Worm (Caenorhabditis elegans) whole organism, mixed stage, embryonic: ENCODE data around the gene mec-17.

Source experiments
- M03D4.4 ChIP-seq: sonication (generic microtip); optimal IDR thresholded peaks from 2 replicates; lab custom pipeline; 2017; ENCODE audit warnings: mild to moderate bottlenecking, missing genetic modification characterization, missing compliant biosample characterization
- bed-3 ChIP-seq: fragments of 200-800 bp; sonication (Bioruptor generic); optimal IDR thresholded peaks from 3 replicates; lab custom pipeline; 2018; ENCODE audit warnings: mild to moderate bottlenecking, missing genetic modification characterization, moderate library complexity, missing compliant biosample characterization
- ceh-43 ChIP-seq: fragments of 200-800 bp; sonication (Bioruptor generic); optimal IDR thresholded peaks from 2 replicates; lab custom pipeline; 2018; ENCODE audit warnings: mild to moderate bottlenecking, missing genetic modification characterization, moderate library complexity, missing compliant biosample characterization
- ceh-83 ChIP-seq: fragments of 200-800 bp; sonication (Bioruptor generic); optimal IDR thresholded peaks from 2 replicates; lab custom pipeline; 2018; ENCODE audit warnings: mild to moderate bottlenecking, missing genetic modification characterization, missing compliant biosample characterization
- ces-1 ChIP-seq: fragments of 150-350 bp; optimal IDR thresholded peaks from 2 replicates; lab custom pipeline; 2014; ENCODE audit warnings: missing biosample characterization, missing genetic modification reagents, missing genetic modification characterization
- cnd-1 ChIP-seq: fragments of 200-800 bp; sonication (Bioruptor generic); optimal IDR thresholded peaks from 2 replicates; lab custom pipeline; 2018; ENCODE audit warnings: mild to moderate bottlenecking, missing genetic modification characterization, missing compliant biosample characterization
- elt-1 ChIP-seq: sonication (generic microtip); optimal IDR thresholded peaks from 2 replicates; lab custom pipeline; 2017; ENCODE audit warnings: missing genetic modification characterization, mild to moderate bottlenecking, missing compliant biosample characterization, antibody characterized with exemption, moderate library complexity, borderline replicate concordance; ENCODE audit not compliant: insufficient read depth
- elt-3 ChIP-seq: fragments of 150-350 bp; optimal IDR thresholded peaks from 2 replicates; lab custom pipeline; 2014; ENCODE audit warnings: missing biosample characterization, missing genetic modification characterization
- flh-1 ChIP-seq: fragments of 200-800 bp; sonication (Bioruptor generic); optimal IDR thresholded peaks from 2 replicates; lab custom pipeline; 2018; ENCODE audit warnings: mild to moderate bottlenecking, missing genetic modification characterization, moderate library complexity, missing compliant biosample characterization
- ham-2 ChIP-seq: fragments of 200-800 bp; sonication (Bioruptor generic); optimal IDR thresholded peaks from 2 replicates; lab custom pipeline; 2018; ENCODE audit warnings: mild to moderate bottlenecking, missing genetic modification characterization, missing compliant biosample characterization
- hlh-1 ChIP-seq: fragments of 150-350 bp; optimal IDR thresholded peaks from 2 replicates; lab custom pipeline; 2014; ENCODE audit warnings: missing biosample characterization, missing genetic modification reagents, missing genetic modification characterization
- lin-32 ChIP-seq: fragments of 200-800 bp; sonication (Bioruptor generic); optimal IDR thresholded peaks from 2 replicates; lab custom pipeline; 2018; ENCODE audit warnings: mild to moderate bottlenecking, missing genetic modification characterization, missing compliant biosample characterization
- lsy-2 ChIP-seq: fragments of 150-350 bp; optimal IDR thresholded peaks from 2 replicates; lab custom pipeline; 2014; ENCODE audit warnings: missing biosample characterization, missing genetic modification characterization
- mep-1 ChIP-seq: fragments of 150-350 bp; optimal IDR thresholded peaks from 2 replicates; lab custom pipeline; 2017; ENCODE audit warnings: missing biosample characterization, missing genetic modification reagents, missing genetic modification characterization, inconsistent platforms
- mls-2 ChIP-seq: sonication (generic microtip); optimal IDR thresholded peaks from 2 replicates; lab custom pipeline; 2016; ENCODE audit warnings: mild to moderate bottlenecking, missing genetic modification characterization, moderate library complexity, missing compliant biosample characterization
- nhr-12 ChIP-seq: fragments of 150-350 bp; optimal IDR thresholded peaks from 2 replicates; lab custom pipeline; 2014; ENCODE audit warnings: missing biosample characterization, missing genetic modification characterization
- nhr-237 ChIP-seq: fragments of 150-350 bp; optimal IDR thresholded peaks from 2 replicates; lab custom pipeline; 2014; ENCODE audit warnings: missing biosample characterization, missing genetic modification characterization
- nhr-28 ChIP-seq: fragments of 150-350 bp; optimal IDR thresholded peaks from 2 replicates; lab custom pipeline; 2014; ENCODE audit warnings: missing biosample characterization, missing genetic modification characterization
- nhr-76 ChIP-seq: sonication (generic microtip); optimal IDR thresholded peaks from 2 replicates; lab custom pipeline; 2017; ENCODE audit warnings: missing biosample characterization, missing genetic modification characterization
- pha-4 ChIP-seq: fragments of 150-350 bp; optimal IDR thresholded peaks from 2 replicates; lab custom pipeline; 2018; ENCODE audit warnings: missing biosample characterization, missing genetic modification reagents, missing genetic modification characterization
- sem-2 ChIP-seq: fragments of 200-800 bp; sonication (Bioruptor generic); optimal IDR thresholded peaks from 2 replicates; lab custom pipeline; 2018; ENCODE audit warnings: mild to moderate bottlenecking, missing genetic modification characterization, missing compliant biosample characterization
- sptf-1 ChIP-seq: sonication (generic microtip); optimal IDR thresholded peaks from 2 replicates; lab custom pipeline; 2017; ENCODE audit warnings: mild to moderate bottlenecking, missing genetic modification characterization, moderate library complexity, missing compliant biosample characterization
- tbx-8 ChIP-seq: fragments of 200-800 bp; sonication (Bioruptor generic); optimal IDR thresholded peaks from 2 replicates; lab custom pipeline; 2018; ENCODE audit warnings: mild to moderate bottlenecking, missing genetic modification characterization, moderate library complexity, missing compliant biosample characterization
- unc-120 ChIP-seq: sonication (generic microtip); optimal IDR thresholded peaks from 2 replicates; lab custom pipeline; 2017; ENCODE audit warnings: missing genetic modification characterization, missing compliant biosample characterization; ENCODE audit not compliant: poor library complexity, severe bottlenecking
- unc-39 ChIP-seq: fragments of 150-350 bp; optimal IDR thresholded peaks from 2 replicates; lab custom pipeline; 2014; ENCODE audit warnings: missing biosample characterization, missing genetic modification characterization
- unc-62 ChIP-seq: fragments of 150-350 bp; optimal IDR thresholded peaks from 2 replicates; lab custom pipeline; 2014; ENCODE audit warnings: missing biosample characterization, missing genetic modification reagents, missing genetic modification characterization
- zip-8 ChIP-seq: fragments of 150-350 bp; optimal IDR thresholded peaks from 2 replicates; lab custom pipeline; 2014; ENCODE audit warnings: missing biosample characterization, missing genetic modification characterization

Gene mec-17

ce11 chrIV:7988385-7988784 is 1.4 kb upstream of the mec-17 start, which contains the start of gene col-115:
col-115 (plus strand) TSS chrIV:7988685.
- TF ChIP-seq ham-2 (GFP tag; lab: Kevin White, UChicago), result no peak
- TF ChIP-seq elt-1 (tag; lab: Kevin White, UChicago), result no peak
- TF ChIP-seq cnd-1 (tag; lab: Kevin White, UChicago), result no peak
- TF ChIP-seq nhr-12 (tag; lab: Kevin White, UChicago), result no peak
- TF ChIP-seq mep-1 (tag; lab: Kevin White, UChicago), result no peak
- no peak for TF ChIP-seq pha-4 (tag; lab: Kevin White, UChicago)
- no peak for TF ChIP-seq elt-3

- no peak for TF ChIP-seq M03D4.4 (tag; lab: Kevin White, UChicago)
- TF ChIP-seq elt-3, result peak; percentile 28
- no peak for TF ChIP-seq nhr-12 (tag; lab: Kevin White, UChicago)
- no peak for TF ChIP-seq tbx-8
- no peak for TF ChIP-seq bed-3 (GFP tag; lab: Kevin White, UChicago)
- TF ChIP-seq, all 35 proteins: peak for 1
Measured at ce11 chrIV:7985737-7986136, 1.2 kb downstream of the mec-17 start.

DNA sequence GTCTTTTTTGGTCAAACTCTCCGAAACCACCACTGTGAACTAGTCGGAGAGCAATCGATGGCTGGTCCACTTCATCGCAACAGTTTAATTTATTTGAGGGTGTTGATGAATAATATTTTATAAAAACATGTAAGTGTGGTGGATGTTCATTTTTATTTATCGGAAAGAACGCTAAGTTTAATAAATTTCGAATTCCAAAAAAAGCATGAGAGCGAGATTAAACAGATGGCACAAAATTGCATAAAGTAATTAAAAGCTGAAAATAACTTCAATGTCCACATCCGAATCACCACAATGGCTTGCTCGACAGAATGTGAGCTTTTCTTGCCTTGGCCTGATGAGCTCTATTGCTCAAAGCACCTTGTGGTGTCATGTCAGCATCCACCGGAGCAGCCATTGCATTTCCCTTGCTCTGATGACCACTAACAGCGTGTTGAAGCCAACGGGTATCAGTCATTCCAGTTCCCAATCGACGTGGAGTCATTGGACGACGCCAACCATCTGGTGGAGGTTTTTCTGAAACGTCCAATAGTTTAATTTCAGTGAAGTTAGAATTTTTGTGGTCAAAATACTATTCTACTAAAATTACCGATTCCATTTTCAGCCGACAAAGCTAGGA is 3.1 kb downstream of the mec-17 start:
- TF ChIP-seq nhr-76 (no peak), pha-4 (tag; lab: Kevin White, UChicago) (no peak), ham-2 (GFP tag; lab: Kevin White, UChicago) (no peak), unc-62 (GFP tag; lab: Kevin White, UChicago) (no peak), tbx-8 (no peak), mls-2 (no peak), M03D4.4 (tag; lab: Kevin White, UChicago) (no peak), sptf-1 (no peak), lin-32 (GFP tag; lab: Kevin White, UChicago) (no peak), flh-1 (GFP tag; lab: Kevin White, UChicago) (no peak), ces-1 (no peak), zip-8 (tag; lab: Kevin White, UChicago) (no peak), unc-39 (tag; lab: Kevin White, UChicago) (no peak), unc-120 (tag; lab: Kevin White, UChicago) (no peak), nhr-28 (tag; lab: Kevin White, UChicago) (no peak), bed-3 (GFP tag; lab: Kevin White, UChicago) (no peak), cnd-1 (tag; lab: Kevin White, UChicago) (no peak), ceh-83 (GFP tag; lab: Kevin White, UChicago) (no peak), ceh-43 (no peak)

DNA sequence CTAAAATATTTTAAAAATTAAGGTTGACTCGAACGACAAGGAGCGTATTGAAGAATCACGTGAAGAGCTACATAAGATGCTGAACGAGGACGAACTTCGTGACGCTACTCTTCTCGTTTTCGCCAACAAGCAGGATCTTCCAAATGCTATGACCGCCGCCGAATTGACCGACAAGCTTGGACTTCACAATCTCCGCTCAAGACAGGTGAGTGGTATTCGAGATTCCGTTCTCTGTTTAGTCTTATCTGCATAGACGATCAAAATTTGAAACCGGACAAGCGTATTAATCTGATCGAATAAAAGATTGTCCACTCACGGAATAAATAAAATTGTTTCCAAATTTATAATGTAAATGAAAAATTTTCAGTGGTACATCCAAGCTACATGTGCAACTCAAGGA is 4.0 kb downstream of the mec-17 start:
- no peak for TF ChIP-seq ceh-83 (GFP tag; lab: Kevin White, UChicago)
- no peak for TF ChIP-seq bed-3 (GFP tag; lab: Kevin White, UChicago)
- TF ChIP-seq elt-1 (tag; lab: Kevin White, UChicago), result peak; percentile 71

DNA sequence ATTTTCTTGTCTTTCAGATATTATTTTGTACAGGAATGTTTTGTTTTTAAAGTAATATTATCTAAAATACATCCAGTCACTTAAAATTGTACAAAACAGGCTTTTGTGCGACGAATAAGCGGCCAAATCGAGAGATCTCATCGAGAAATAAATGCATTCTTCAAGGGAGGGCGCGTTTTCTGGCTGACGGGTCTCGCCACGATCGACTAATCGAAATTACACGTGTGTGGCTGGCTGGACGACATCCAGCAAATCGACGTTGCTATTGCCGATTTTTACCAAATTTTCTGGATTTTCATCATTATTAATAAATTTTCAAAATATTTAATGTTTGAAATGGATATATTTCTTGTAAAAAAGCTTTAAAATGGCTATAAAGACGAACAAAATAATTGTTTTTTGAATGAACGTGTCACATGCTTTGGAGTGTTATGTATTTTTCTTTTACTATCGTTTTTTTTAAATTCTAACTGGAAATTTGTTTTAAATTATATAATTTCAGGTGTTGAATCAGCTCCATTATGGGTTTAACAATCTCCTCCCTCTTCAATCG is 4.9 kb downstream of the mec-17 start, which contains the start of gene arf-5:
Gene arf-5, plus strand, starts transcription at position 503 of the 553 bp plus-strand sequence.
- no peak for TF ChIP-seq mls-2
- peak; percentile 59 for TF ChIP-seq lsy-2
- TF ChIP-seq mep-1 (tag; lab: Kevin White, UChicago), result peak; percentile 40
- peak; percentile 41 for TF ChIP-seq ces-1
- TF ChIP-seq sem-2 (GFP tag; lab: Kevin White, UChicago), result no peak

DNA sequence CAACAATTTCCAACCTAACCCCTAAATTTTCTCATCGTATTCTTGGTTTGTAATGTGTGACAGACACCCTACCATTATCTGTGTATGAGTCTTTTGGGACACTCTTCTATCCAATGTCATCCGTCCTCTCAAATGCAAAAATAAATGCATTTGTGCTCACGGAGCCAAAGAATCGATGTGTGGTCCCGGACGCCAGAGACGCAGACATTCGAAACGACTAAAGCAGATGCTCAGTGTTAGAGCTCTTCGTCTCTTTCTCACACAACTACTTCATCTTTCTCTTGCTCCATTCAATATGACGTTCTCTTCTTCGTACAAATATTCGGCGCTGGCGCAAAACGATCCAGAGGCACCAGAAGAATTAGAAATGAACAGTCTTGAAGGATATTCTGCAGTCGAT is 7.4 kb downstream of the mec-17 start, which contains the start of gene unc-24:
Gene unc-24, plus strand, starts transcription at position 283 of the 400 bp plus-strand sequence.
- TF ChIP-seq unc-120 (tag; lab: Kevin White, UChicago), result peak; percentile 11
- TF ChIP-seq nhr-237 (tag; lab: Kevin White, UChicago), result no peak
- TF ChIP-seq ces-1, result peak; percentile 98
- no peak for TF ChIP-seq hlh-1 (tag; lab: Kevin White, UChicago)
- TF ChIP-seq unc-62 (GFP tag; lab: Kevin White, UChicago), result peak; percentile 22
- no peak for TF ChIP-seq mep-1 (tag; lab: Kevin White, UChicago)
- no peak for TF ChIP-seq unc-39 (tag; lab: Kevin White, UChicago)
- TF ChIP-seq elt-1 (tag; lab: Kevin White, UChicago), result no peak
- no peak for TF ChIP-seq ceh-43
- TF ChIP-seq pha-4 (tag; lab: Kevin White, UChicago), result no peak
